Fruit fly (Drosophila melanogaster): Measurements from ENCODE around the gene cib.

The cib gene

DNA sequence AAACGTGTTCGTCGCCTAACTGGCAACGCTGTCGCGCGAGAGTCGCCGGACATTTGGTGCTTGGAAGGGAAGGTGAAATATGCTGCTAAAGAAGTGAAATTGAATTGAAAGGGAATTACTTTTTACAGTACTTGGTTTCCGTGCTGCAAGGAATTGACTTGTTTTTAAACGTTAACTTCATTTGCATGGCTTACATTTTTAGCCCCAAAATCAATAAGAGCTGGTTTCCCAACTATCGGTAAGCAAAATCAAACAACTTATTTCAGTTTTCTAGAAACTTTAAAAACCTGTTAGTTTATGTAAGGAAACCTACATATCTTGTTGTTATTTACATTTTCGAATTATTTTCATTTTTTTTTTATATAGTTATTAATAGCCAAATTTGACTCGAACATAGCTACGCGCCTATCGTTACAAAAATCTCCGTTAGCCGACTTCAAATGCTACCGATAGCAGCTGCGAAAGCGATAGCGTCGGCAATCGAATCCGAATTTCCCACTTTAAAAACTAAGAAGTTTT, 7.8 kb downstream of the cib start, which contains the start of the genes dgt4 and Nsun2 (continued):
- no peak for TF ChIP-seq fd96Cb (tag; optimal IDR thresholded peaks at IDR 0.05)
- peak; percentile 44 for TF ChIP-seq Max (GFP tag; optimal IDR thresholded peaks at IDR 0.05)
- no peak for TF ChIP-seq Mes4 (GFP tag; optimal IDR thresholded peaks at IDR 0.05)
- no peak for TF ChIP-seq pita (GFP tag; optimal IDR thresholded peaks at IDR 0.05)
- no peak for TF ChIP-seq repo (GFP tag; optimal IDR thresholded peaks at IDR 0.05)
- TF ChIP-seq klu (GFP tag; IDR thresholded peaks at IDR 0.05): no peak
- no peak for TF ChIP-seq CG31388 (GFP tag; optimal IDR thresholded peaks at IDR 0.05)
- TF ChIP-seq Fer2 (tag; optimal IDR thresholded peaks at IDR 0.05): no peak
- TF ChIP-seq Nf-YC (tag; optimal IDR thresholded peaks at IDR 0.05): no peak
- 0 out of 2 replicates have a peak, but pooled peaks have one; percentile 43 for TF ChIP-seq tna (GFP tag; IDR thresholded peaks at IDR 0.05; ENCODE audit: partially characterized antibody)
- no peak for TF ChIP-seq sima (GFP tag; optimal IDR thresholded peaks at IDR 0.05)
- TF ChIP-seq MESR4 (GFP tag; optimal IDR thresholded peaks at IDR 0.05): no peak
- peak; percentile 11 for TF ChIP-seq Ets97D (GFP tag; optimal IDR thresholded peaks at IDR 0.05)
- no peak for TF ChIP-seq Mad (GFP tag; optimal IDR thresholded peaks at IDR 0.05)
- TF ChIP-seq Xbp1 (GFP tag; optimal IDR thresholded peaks at IDR 0.05): peak; percentile 26
- TF ChIP-seq CG4854 (GFP tag; optimal IDR thresholded peaks at IDR 0.05): no peak
- peak; percentile 49 for TF ChIP-seq CG13775 (GFP tag; optimal IDR thresholded peaks at IDR 0.05)
- TF ChIP-seq CG34422 (GFP tag; IDR thresholded peaks at IDR 0.05): no peak
- TF ChIP-seq dmrt11E (tag; optimal IDR thresholded peaks at IDR 0.05): no peak
- TF ChIP-seq CG43689 (GFP tag; IDR thresholded peaks at IDR 0.05): no peak
- TF ChIP-seq zfh2 (GFP tag; optimal IDR thresholded peaks at IDR 0.05): no peak
- TF ChIP-seq CG14710 (tag; optimal IDR thresholded peaks at IDR 0.05): peak; percentile 40
- TF ChIP-seq Hand (GFP tag; optimal IDR thresholded peaks at IDR 0.05): no peak
- TF ChIP-seq inv (GFP tag; IDR thresholded peaks at IDR 0.05; ENCODE audit: partially characterized antibody): 0 out of 2 replicates have a peak, but pooled peaks have one; percentile 30
- peak; percentile 37; the same call in 1 of the 2 replicates for TF ChIP-seq bbx (GFP tag; IDR thresholded peaks at IDR 0.05; ENCODE audit: partially characterized antibody)
- TF ChIP-seq Bgb (GFP tag; IDR thresholded peaks at IDR 0.05; ENCODE audit: partially characterized antibody): peak; percentile 59
- TF ChIP-seq CG7556 (GFP tag; optimal IDR thresholded peaks at IDR 0.05): no peak
- TF ChIP-seq jing (GFP tag; optimal IDR thresholded peaks at IDR 0.05): no peak
- no peak for TF ChIP-seq CG15601 (tag; optimal IDR thresholded peaks at IDR 0.05)
- no peak for TF ChIP-seq CG10431 (GFP tag; optimal IDR thresholded peaks at IDR 0.05)
- TF ChIP-seq dm (GFP tag; optimal IDR thresholded peaks at IDR 0.05): peak; percentile 64
- TF ChIP-seq BtbVII (GFP tag; optimal IDR thresholded peaks at IDR 0.05): no peak
- TF ChIP-seq Scr (GFP tag; IDR thresholded peaks at IDR 0.05; ENCODE audit: partially characterized antibody): peak; percentile 66
- no peak for TF ChIP-seq ash1 (GFP tag; optimal IDR thresholded peaks at IDR 0.05)
- TF ChIP-seq CG12942 (GFP tag; optimal IDR thresholded peaks at IDR 0.05): no peak
- TF ChIP-seq Eip74EF (GFP tag; optimal IDR thresholded peaks at IDR 0.05): no peak
- TF ChIP-seq CG10543 (GFP tag; optimal IDR thresholded peaks at IDR 0.05): no peak
- peak; percentile 62 for TF ChIP-seq sens (GFP tag)
- TF ChIP-seq crp (GFP tag; optimal IDR thresholded peaks at IDR 0.05): no peak
- no peak for TF ChIP-seq CrebB (tag; optimal IDR thresholded peaks at IDR 0.05)
- TF ChIP-seq CG12155 (GFP tag; optimal IDR thresholded peaks at IDR 0.05): peak; percentile 28
- peak; percentile 31 for TF ChIP-seq Myb (GFP tag; optimal IDR thresholded peaks at IDR 0.05)
- no peak for TF ChIP-seq B-H2 (GFP tag; optimal IDR thresholded peaks at IDR 0.05)
- no peak for TF ChIP-seq Taf1 (GFP tag; IDR thresholded peaks at IDR 0.05)
- 0 out of 2 replicates have a peak, but pooled peaks have one; percentile 14 for TF ChIP-seq CG2129 (GFP tag; IDR thresholded peaks at IDR 0.05; ENCODE audit: partially characterized antibody)
- TF ChIP-seq stwl (tag; optimal IDR thresholded peaks at IDR 0.05): no peak
- no peak for TF ChIP-seq CG4282 (GFP tag; optimal IDR thresholded peaks at IDR 0.05)
- no peak for TF ChIP-seq nerfin-2 (GFP tag; IDR thresholded peaks at IDR 0.05; ENCODE audit: partially characterized antibody)
- no peak for TF ChIP-seq CG8281 (tag; optimal IDR thresholded peaks at IDR 0.05)
